Worm (Caenorhabditis elegans): ENCODE results near the gene nhr-283.

ce11 chrV:15766122-15766594, 10.4 kb downstream of the nhr-283 start, which contains the start of the genes haf-3 and F57A10.2:
- TF ChIP-seq him-1 (tag; optimal IDR thresholded peaks at IDR 0.05) (peak; percentile 47), dao-5 (tag; optimal IDR thresholded peaks at IDR 0.05) (no peak)

Measured in whole organism, L4/young adult.